Fruit fly (Drosophila melanogaster) whole organism: ENCODE measurements around the gene CG7692.

Source experiments
- CG8478 ChIP-seq: fragments of >200 bp; optimal IDR thresholded peaks from 2 replicates; lab custom pipeline; 2018; ENCODE audit warnings: inconsistent platforms
- Dll ChIP-seq: fragments of >200 bp; optimal IDR thresholded peaks from 2 replicates; lab custom pipeline; 2017
- EcR ChIP-seq, 2 experiments: fragments of >200 bp; optimal IDR thresholded peaks; 2 replicates each; lab custom pipeline; 2017; ENCODE audit warnings: missing biosample characterization in 2 of 2, missing genetic modification characterization in 2 of 2, missing genetic modification reagents in 2 of 2
- pan ChIP-seq: fragments of >200 bp; optimal IDR thresholded peaks from 2 replicates; lab custom pipeline; 2017
- psq ChIP-seq: fragments of >200 bp; optimal IDR thresholded peaks from 2 replicates; lab custom pipeline; 2017
- usp ChIP-seq: fragments of >200 bp; optimal IDR thresholded peaks from 2 replicates; lab custom pipeline; 2017; ENCODE audit warnings: missing biosample characterization, missing genetic modification characterization, mixed read lengths

CG7692 gene

dm6 chr3L:17352812-17353211 lies 1.2 kb downstream of the CG7692 start:
- TF ChIP-seq usp (no peak), EcR (GFP tag; optimal IDR thresholded peaks at IDR 0.05; lab: Kevin White, UChicago) (no peak), CG8478 (no peak), Dll (lab: Kevin White, UChicago) (no peak)

- no peak for TF ChIP-seq EcR (GFP tag; optimal IDR thresholded peaks at IDR 0.05; lab: Kevin White, UChicago)
Observed at dm6 chr3L:17357431-17357830, 5.8 kb downstream of the CG7692 start.

- TF ChIP-seq CG8478 (no peak), EcR (GFP tag; optimal IDR thresholded peaks at IDR 0.05; lab: Kevin White, UChicago) (no peak), pan (lab: Kevin White, UChicago) (no peak), Dll (lab: Kevin White, UChicago) (no peak), psq (lab: Kevin White, UChicago) (no peak), usp (no peak)
Observed at dm6 chr3L:17358490-17358889, 6.9 kb downstream of the CG7692 start.

dm6 chr3L:17359225-17359773 lies 7.7 kb downstream of the CG7692 start, which contains the start of gene tap:
TSS of gene tap (plus strand) at chr3L:17359682.
- TF ChIP-seq usp (no peak), psq (lab: Kevin White, UChicago) (no peak), pan (lab: Kevin White, UChicago) (no peak), CG8478 (no peak), EcR (GFP tag; optimal IDR thresholded peaks at IDR 0.05; lab: Kevin White, UChicago) (no peak), Dll (lab: Kevin White, UChicago) (no peak)

dm6 chr3L:17361925-17362324 lies 10.3 kb downstream of the CG7692 start:
- TF ChIP-seq CG8478, result no peak
- TF ChIP-seq psq (lab: Kevin White, UChicago), result no peak
- no peak for TF ChIP-seq EcR (GFP tag; optimal IDR thresholded peaks at IDR 0.05; lab: Kevin White, UChicago)
- no peak for TF ChIP-seq pan (lab: Kevin White, UChicago)
- TF ChIP-seq usp, result no peak
- TF ChIP-seq Dll (lab: Kevin White, UChicago), result no peak

dm6 chr3L:17362940-17363339 lies 11.3 kb downstream of the CG7692 start:
- TF ChIP-seq psq (lab: Kevin White, UChicago) (no peak), pan (lab: Kevin White, UChicago) (no peak), CG8478 (no peak), EcR (GFP tag; optimal IDR thresholded peaks at IDR 0.05; lab: Kevin White, UChicago) (no peak), usp (no peak), Dll (lab: Kevin White, UChicago) (no peak)

dm6 chr3L:17364023-17364422 lies 12.4 kb downstream of the CG7692 start:
- TF ChIP-seq EcR (GFP tag; optimal IDR thresholded peaks at IDR 0.05; lab: Kevin White, UChicago) (no peak), Dll (lab: Kevin White, UChicago) (no peak), usp (no peak), CG8478 (no peak), psq (lab: Kevin White, UChicago) (no peak), pan (lab: Kevin White, UChicago) (no peak)

- TF ChIP-seq psq (lab: Kevin White, UChicago) (no peak), EcR (GFP tag; optimal IDR thresholded peaks at IDR 0.05; lab: Kevin White, UChicago) (no peak), pan (lab: Kevin White, UChicago) (no peak), Dll (lab: Kevin White, UChicago) (no peak), CG8478 (no peak), usp (no peak)
Observed at dm6 chr3L:17366936-17367335, 15.3 kb downstream of the CG7692 start.

dm6 chr3L:17374956-17375621 lies 23.5 kb downstream of the CG7692 start:
- TF ChIP-seq Dll (lab: Kevin White, UChicago), result no peak
- no peak for TF ChIP-seq pan (lab: Kevin White, UChicago)
- no peak for TF ChIP-seq CG8478
- TF ChIP-seq psq (lab: Kevin White, UChicago), result no peak
- TF ChIP-seq EcR (GFP tag; optimal IDR thresholded peaks at IDR 0.05; lab: Kevin White, UChicago), result no peak
- TF ChIP-seq usp, result no peak

dm6 chr3L:17379311-17379710 lies 27.7 kb downstream of the CG7692 start, which contains the start of gene Cad74A:
TSS of gene Cad74A (minus strand) at chr3L:17379530.
- TF ChIP-seq EcR (GFP tag; optimal IDR thresholded peaks at IDR 0.05; lab: Kevin White, UChicago) (no peak), psq (lab: Kevin White, UChicago) (no peak), CG8478 (no peak), Dll (lab: Kevin White, UChicago) (no peak), usp (no peak), pan (lab: Kevin White, UChicago) (no peak)

dm6 chr3L:17381990-17382389 lies 30.4 kb downstream of the CG7692 start:
- no peak for TF ChIP-seq Dll (lab: Kevin White, UChicago)
- no peak for TF ChIP-seq CG8478
- no peak for TF ChIP-seq psq (lab: Kevin White, UChicago)
- no peak for TF ChIP-seq EcR (GFP tag; optimal IDR thresholded peaks at IDR 0.05; lab: Kevin White, UChicago)
- TF ChIP-seq pan (lab: Kevin White, UChicago), result no peak
- TF ChIP-seq usp, result no peak

- TF ChIP-seq usp (no peak), pan (lab: Kevin White, UChicago) (no peak), EcR (GFP tag; optimal IDR thresholded peaks at IDR 0.05; lab: Kevin White, UChicago) (no peak), CG8478 (no peak), Dll (lab: Kevin White, UChicago) (no peak), psq (lab: Kevin White, UChicago) (no peak)
Observed at dm6 chr3L:17382628-17383027, 31.0 kb downstream of the CG7692 start, which contains the start of gene CG13728. TSS of gene CG13728 (minus strand) at chr3L:17382728.
